Fruit fly (Drosophila melanogaster): ENCODE results near the gene CG33688.

The CG33688 gene

dm6 chr3L:16157251-16158190, 41.5 kb upstream of the CG33688 start (continued):
- TF ChIP-seq NK7.1 (GFP tag; optimal IDR thresholded peaks at IDR 0.05) (peak; percentile 2), CG17328 (GFP tag; IDR thresholded peaks at IDR 0.05) (0 out of 2 replicates have a peak, but pooled peaks have one; percentile 17), Bteb2 (GFP tag; optimal IDR thresholded peaks at IDR 0.05) (peak; percentile 44), D19B (GFP tag; optimal IDR thresholded peaks at IDR 0.05) (peak; percentile 3), CG8089 (GFP tag; optimal IDR thresholded peaks at IDR 0.05) (peak; percentile 10), Mes4 (GFP tag; optimal IDR thresholded peaks at IDR 0.05) (peak; percentile 20), CG18619 (GFP tag; optimal IDR thresholded peaks at IDR 0.05) (peak; percentile 5), Hr78 (GFP tag; optimal IDR thresholded peaks at IDR 0.05) (no peak), lab (GFP tag; optimal IDR thresholded peaks at IDR 0.05) (peak; percentile 56), HLHmδ (GFP tag; optimal IDR thresholded peaks at IDR 0.05) (no peak), CG8281 (tag; optimal IDR thresholded peaks at IDR 0.05) (peak; percentile 20), CG9817 (tag; optimal IDR thresholded peaks at IDR 0.05) (peak; percentile 38), sima (GFP tag; optimal IDR thresholded peaks at IDR 0.05) (no peak), lola (GFP tag; optimal IDR thresholded peaks at IDR 0.05) (peak in 1 of 3 experiments; percentile 37), YL-1 (GFP tag; optimal IDR thresholded peaks at IDR 0.05) (no peak), shn (GFP tag; optimal IDR thresholded peaks at IDR 0.05) (peak; percentile 29), CG42726 (GFP tag; IDR thresholded peaks at IDR 0.05; ENCODE audit: partially characterized antibody) (no peak), CG17361 (GFP tag; IDR thresholded peaks at IDR 0.05) (peak; percentile 40; the same call in 2 of the 3 replicates), CG1603 (tag; optimal IDR thresholded peaks at IDR 0.05) (peak; percentile 34), CG15514 (GFP tag; optimal IDR thresholded peaks at IDR 0.05) (peak; percentile 14), trem (tag; optimal IDR thresholded peaks at IDR 0.05) (peak; percentile 34), fd96Cb (tag; optimal IDR thresholded peaks at IDR 0.05) (peak; percentile 68), so (GFP tag; IDR thresholded peaks at IDR 0.05) (no peak), Trl (optimal IDR thresholded peaks at IDR 0.05) (no peak), Trl (GFP tag; optimal IDR thresholded peaks at IDR 0.05) (peak; percentile 39), Rx (GFP tag; IDR thresholded peaks at IDR 0.05) (peak; percentile 4; the same call in 1 of the 2 replicates), CG13287 (GFP tag; IDR thresholded peaks at IDR 0.05; ENCODE audit: partially characterized antibody) (no peak), Sox100B (GFP tag; optimal IDR thresholded peaks at IDR 0.05) (peak; percentile 51), Vsx1 (GFP tag; optimal IDR thresholded peaks at IDR 0.05) (no peak), CG11247 (GFP tag; IDR thresholded peaks at IDR 0.05) (0 out of 2 replicates have a peak, but pooled peaks have one; percentile 32), Dbx (GFP tag; IDR thresholded peaks at IDR 0.05) (0 out of 3 replicates have a peak, but pooled peaks have one; percentile 22), tio (GFP tag; optimal IDR thresholded peaks at IDR 0.05) (peak; percentile 64), yki (optimal IDR thresholded peaks at IDR 0.05) (no peak), jumu (GFP tag; optimal IDR thresholded peaks at IDR 0.05) (peak; percentile 2), D (optimal IDR thresholded peaks at IDR 0.05) (no peak), D (GFP tag; optimal IDR thresholded peaks at IDR 0.05) (peak; percentile 30), jigr1 (GFP tag; IDR thresholded peaks at IDR 0.05) (peak; percentile 51; the same call in 1 of the 3 replicates), chinmo (GFP tag; IDR thresholded peaks at IDR 0.05; ENCODE audit: partially characterized antibody) (no peak), CG2116 (GFP tag; optimal IDR thresholded peaks at IDR 0.05) (peak; percentile 4), pros (GFP tag; optimal IDR thresholded peaks at IDR 0.05) (no peak), Hr51 (GFP tag; optimal IDR thresholded peaks at IDR 0.05) (peak; percentile 35 to 68), Fer1 (GFP tag; optimal IDR thresholded peaks at IDR 0.05) (peak; percentile 59), CG18262 (tag; optimal IDR thresholded peaks at IDR 0.05) (peak; percentile 65), CG11504 (tag; optimal IDR thresholded peaks at IDR 0.05) (peak; percentile 80), CG15269 (tag; optimal IDR thresholded peaks at IDR 0.05) (peak; percentile 61), CG30431 (GFP tag; optimal IDR thresholded peaks at IDR 0.05) (peak; percentile 6), nau (GFP tag; optimal IDR thresholded peaks at IDR 0.05) (peak; percentile 12)

All from whole organism, embryonic.